Worm (Caenorhabditis elegans): ENCODE measurements around the gene srd-48.
"Not testable (repeated sequence)": the region's sequence is repeated elsewhere in the genome, so short reads cannot be mapped to it uniquely, and the experiment has no call there.

ce11 chrX:12302755-12303154 lies 33.2 kb upstream of the srd-48 start, which contains the start of gene dot-1.3:
- not testable (repeated sequence) for TF ChIP-seq unc-55 (GFP tag; optimal IDR thresholded peaks at IDR 0.05); nhr-11 (tag; optimal IDR thresholded peaks at IDR 0.05)

All from whole organism, late embryonic.